Fruit fly (Drosophila melanogaster) whole organism, embryonic: ENCODE data around the gene ETHR.

Experiments used
- Ada2b ChIP-seq: fragments of 200-800 bp; sonication (Bioruptor generic); IDR thresholded peaks from 2 replicates; pipeline ENCODE4 v1.3.6; 2022; ENCODE audit warnings: missing biosample characterization, missing genetic modification characterization
- Atf-2 ChIP-seq: fragments of 200-800 bp; sonication (Bioruptor generic); optimal IDR thresholded peaks from 2 replicates; lab custom pipeline; 2016; ENCODE audit warnings: missing biosample characterization, missing genetic modification characterization
- CG1024 ChIP-seq: fragments of 200-800 bp; sonication (Bioruptor generic); IDR thresholded peaks from 2 replicates; pipeline ENCODE4 v1.3.6; 2022; ENCODE audit warnings: missing biosample characterization, missing genetic modification characterization
- CG10565 ChIP-seq: fragments of 200-800 bp; sonication (Bioruptor generic); optimal IDR thresholded peaks from 3 replicates; lab custom pipeline; 2016; ENCODE audit warnings: missing biosample characterization, mild to moderate bottlenecking, missing genetic modification characterization
- CG11093 ChIP-seq: fragments of 200-800 bp; sonication (Bioruptor generic); IDR thresholded peaks from 3 replicates; pipeline ENCODE4 v1.3.6; 2022; ENCODE audit warnings: missing biosample characterization, missing genetic modification characterization
- CG12104 ChIP-seq: fragments of 200-800 bp; sonication (Bioruptor generic); optimal IDR thresholded peaks from 3 replicates; lab custom pipeline; 2016; ENCODE audit warnings: missing biosample characterization, missing genetic modification characterization
- CG12299 ChIP-seq: fragments of 200-800 bp; sonication (Bioruptor generic); optimal IDR thresholded peaks from 2 replicates; lab custom pipeline; 2018; ENCODE audit warnings: missing biosample characterization, mild to moderate bottlenecking, missing genetic modification characterization
- CG12942 ChIP-seq: fragments of 200-800 bp; sonication (Bioruptor generic); optimal IDR thresholded peaks from 3 replicates; lab custom pipeline; 2016; ENCODE audit warnings: missing biosample characterization, missing genetic modification characterization
- CG15601 ChIP-seq: fragments of 200-800 bp; sonication (Bioruptor generic); optimal IDR thresholded peaks from 3 replicates; lab custom pipeline; 2019; ENCODE audit warnings: missing biosample characterization, mild to moderate bottlenecking, missing genetic modification characterization, moderate library complexity
- CG1603 ChIP-seq: fragments of 200-800 bp; sonication (Bioruptor generic); optimal IDR thresholded peaks from 2 replicates; lab custom pipeline; 2019; ENCODE audit warnings: missing biosample characterization, mild to moderate bottlenecking, missing genetic modification characterization, moderate library complexity
- CG16813 ChIP-seq: fragments of 200-800 bp; sonication (Bioruptor generic); IDR thresholded peaks from 3 replicates; pipeline ENCODE4 v1.3.6; 2022; ENCODE audit warnings: missing biosample characterization, missing genetic modification characterization; ENCODE audit not compliant: partially characterized antibody
- CG16863 ChIP-seq: fragments of 200-800 bp; sonication (Bioruptor generic); optimal IDR thresholded peaks from 3 replicates; lab custom pipeline; 2016; ENCODE audit warnings: missing biosample characterization, missing genetic modification characterization
- CG17568 ChIP-seq: fragments of 200-800 bp; sonication (Bioruptor generic); optimal IDR thresholded peaks from 2 replicates; lab custom pipeline; 2018; ENCODE audit warnings: missing biosample characterization, mild to moderate bottlenecking, missing genetic modification characterization, moderate library complexity
- CG2199 ChIP-seq: fragments of 200-800 bp; sonication (Bioruptor generic); IDR thresholded peaks from 3 replicates; pipeline ENCODE4 v1.3.6; 2022; ENCODE audit warnings: missing biosample characterization, missing genetic modification characterization
- CG34224 ChIP-seq: fragments of 200-800 bp; sonication (Bioruptor generic); IDR thresholded peaks from 3 replicates; pipeline ENCODE4 v1.3.6; 2022; ENCODE audit warnings: missing biosample characterization, missing genetic modification characterization; ENCODE audit not compliant: partially characterized antibody
- CG3838 ChIP-seq: fragments of 200-800 bp; sonication (Bioruptor generic); optimal IDR thresholded peaks from 3 replicates; lab custom pipeline; 2016; ENCODE audit warnings: missing biosample characterization, missing genetic modification characterization
- CG3995 ChIP-seq: fragments of 200-800 bp; sonication (Bioruptor generic); optimal IDR thresholded peaks from 3 replicates; lab custom pipeline; 2016; ENCODE audit warnings: missing biosample characterization, missing genetic modification characterization
- CG4424 ChIP-seq: fragments of 200-800 bp; sonication (Bioruptor generic); optimal IDR thresholded peaks from 3 replicates; lab custom pipeline; 2016; ENCODE audit warnings: missing biosample characterization, missing genetic modification characterization
- CG6654 ChIP-seq: fragments of 200-800 bp; sonication (Bioruptor generic); optimal IDR thresholded peaks from 2 replicates; lab custom pipeline; 2017; ENCODE audit warnings: missing biosample characterization, mild to moderate bottlenecking, missing genetic modification characterization
- CG6765 ChIP-seq: fragments of 200-800 bp; sonication (Bioruptor generic); optimal IDR thresholded peaks from 3 replicates; lab custom pipeline; 2017; ENCODE audit warnings: missing biosample characterization, mild to moderate bottlenecking, missing genetic modification characterization
- CG7357 ChIP-seq: fragments of 200-800 bp; sonication (Bioruptor generic); IDR thresholded peaks from 3 replicates; pipeline ENCODE4 v1.3.6; 2022; ENCODE audit warnings: missing biosample characterization, missing genetic modification characterization
- CG7556 ChIP-seq: fragments of 200-800 bp; sonication (Bioruptor generic); optimal IDR thresholded peaks from 2 replicates; lab custom pipeline; 2017; ENCODE audit warnings: missing biosample characterization, mild to moderate bottlenecking, missing genetic modification characterization
- CG7745 ChIP-seq: fragments of 200-800 bp; sonication (Bioruptor generic); optimal IDR thresholded peaks from 2 replicates; lab custom pipeline; 2018; ENCODE audit warnings: missing biosample characterization, mild to moderate bottlenecking, missing genetic modification characterization, moderate library complexity
- CG7786 ChIP-seq: fragments of 200-800 bp; sonication (Bioruptor generic); optimal IDR thresholded peaks from 2 replicates; lab custom pipeline; 2016; ENCODE audit warnings: missing biosample characterization, missing genetic modification characterization
- CG7963 ChIP-seq: fragments of 200-800 bp; sonication (Bioruptor generic); IDR thresholded peaks from 3 replicates; pipeline ENCODE4 v1.3.6; 2022; ENCODE audit warnings: missing biosample characterization, missing genetic modification characterization; ENCODE audit not compliant: partially characterized antibody
- CG8944 ChIP-seq: fragments of 200-800 bp; sonication (Bioruptor generic); optimal IDR thresholded peaks from 3 replicates; lab custom pipeline; 2016; ENCODE audit warnings: missing biosample characterization, missing genetic modification characterization
- CG9215 ChIP-seq: fragments of 200-800 bp; sonication (Bioruptor generic); IDR thresholded peaks from 2 replicates; pipeline ENCODE4 v1.3.6; 2022; ENCODE audit warnings: missing biosample characterization, missing genetic modification characterization
- Dad ChIP-seq: fragments of 200-800 bp; sonication (Bioruptor generic); optimal IDR thresholded peaks from 3 replicates; lab custom pipeline; 2016; ENCODE audit warnings: missing biosample characterization, missing genetic modification characterization
- Dbx ChIP-seq: fragments of 200-800 bp; sonication (Bioruptor generic); IDR thresholded peaks from 3 replicates; pipeline ENCODE4 v1.3.6; 2022; ENCODE audit warnings: missing biosample characterization, missing genetic modification characterization
- Dll ChIP-seq: fragments of 200-800 bp; sonication (Bioruptor generic); IDR thresholded peaks from 4 replicates; pipeline ENCODE4 v1.3.6; 2022; ENCODE audit warnings: missing biosample characterization, missing genetic modification characterization; ENCODE audit not compliant: partially characterized antibody
- GATAe ChIP-seq: fragments of 200-800 bp; sonication (Bioruptor generic); conservative IDR thresholded peaks from 2 replicates; pipeline ENCODE4 v1.3.6; 2022; ENCODE audit warnings: missing biosample characterization, missing genetic modification characterization
- Hand ChIP-seq: fragments of 200-800 bp; sonication (Bioruptor generic); optimal IDR thresholded peaks from 2 replicates; lab custom pipeline; 2017; ENCODE audit warnings: mild to moderate bottlenecking, missing biosample characterization, missing genetic modification reagents, missing genetic modification characterization
- Hsf ChIP-seq: fragments of 200-800 bp; sonication (Bioruptor generic); optimal IDR thresholded peaks from 3 replicates; lab custom pipeline; 2016; ENCODE audit warnings: missing biosample characterization, missing genetic modification characterization
- Oaz ChIP-seq: fragments of 200-800 bp; sonication (Bioruptor generic); IDR thresholded peaks from 2 replicates; pipeline ENCODE4 v1.3.6; 2022; ENCODE audit warnings: missing biosample characterization, missing genetic modification characterization
- Optix ChIP-seq: fragments of 200-800 bp; sonication (Bioruptor generic); IDR thresholded peaks from 3 replicates; pipeline ENCODE4 v1.3.6; 2022; ENCODE audit warnings: missing biosample characterization, missing genetic modification characterization
- Scr ChIP-seq: fragments of 200-800 bp; sonication (Bioruptor generic); IDR thresholded peaks from 2 replicates; pipeline ENCODE4 v1.3.6; 2022; ENCODE audit warnings: missing biosample characterization, missing genetic modification characterization; ENCODE audit not compliant: partially characterized antibody
- Sox100B ChIP-seq: fragments of 200-800 bp; sonication (Bioruptor generic); optimal IDR thresholded peaks from 3 replicates; lab custom pipeline; 2018; ENCODE audit warnings: missing biosample characterization, mild to moderate bottlenecking, missing genetic modification characterization
- Ssrp ChIP-seq: fragments of 200-800 bp; sonication (Bioruptor generic); optimal IDR thresholded peaks from 2 replicates; lab custom pipeline; 2018; ENCODE audit warnings: missing biosample characterization, mild to moderate bottlenecking, missing genetic modification characterization, moderate library complexity
- chn ChIP-seq: fragments of 200-800 bp; sonication (Bioruptor generic); optimal IDR thresholded peaks from 2 replicates; lab custom pipeline; 2016; ENCODE audit warnings: missing biosample characterization, missing genetic modification characterization
- eve ChIP-seq, 2 experiments: fragments of >200 bp; optimal IDR thresholded peaks; 2 replicates each; lab custom pipeline; 2017; ENCODE audit warnings: missing biosample characterization in 2 of 2, missing genetic modification characterization in 2 of 2
- hb ChIP-seq: fragments of 200-800 bp; sonication (Bioruptor generic); IDR thresholded peaks from 3 replicates; pipeline ENCODE4 v1.3.6; 2022; ENCODE audit warnings: missing biosample characterization, missing genetic modification characterization; ENCODE audit not compliant: partially characterized antibody
- jigr1 ChIP-seq: fragments of 200-800 bp; sonication (Bioruptor generic); IDR thresholded peaks from 3 replicates; pipeline ENCODE4 v1.3.6; 2022; ENCODE audit warnings: missing biosample characterization, missing genetic modification characterization
- mam ChIP-seq: fragments of 200-800 bp; sonication (Bioruptor generic); optimal IDR thresholded peaks from 3 replicates; lab custom pipeline; 2016; ENCODE audit warnings: missing biosample characterization, missing genetic modification characterization
- nerfin-2 ChIP-seq: fragments of 200-800 bp; sonication (Bioruptor generic); IDR thresholded peaks from 2 replicates; pipeline ENCODE4 v1.3.6; 2022; ENCODE audit warnings: missing biosample characterization, missing genetic modification characterization; ENCODE audit not compliant: partially characterized antibody
- nmo ChIP-seq: fragments of 200-800 bp; sonication (Bioruptor generic); optimal IDR thresholded peaks from 2 replicates; lab custom pipeline; 2018; ENCODE audit warnings: missing biosample characterization, mild to moderate bottlenecking, missing genetic modification characterization, moderate library complexity
- p53 ChIP-seq: fragments of 200-800 bp; sonication (Bioruptor generic); optimal IDR thresholded peaks from 2 replicates; lab custom pipeline; 2016; ENCODE audit warnings: missing biosample characterization, missing genetic modification characterization
- pzg ChIP-seq: fragments of 200-800 bp; sonication (Bioruptor generic); optimal IDR thresholded peaks from 3 replicates; lab custom pipeline; 2018; ENCODE audit warnings: missing biosample characterization, mild to moderate bottlenecking, missing genetic modification characterization, moderate library complexity
- tgo ChIP-seq: fragments of 200-800 bp; sonication (Bioruptor generic); IDR thresholded peaks from 3 replicates; pipeline ENCODE4 v1.3.6; 2022; ENCODE audit warnings: missing biosample characterization, missing genetic modification characterization
- tio ChIP-seq: fragments of 200-800 bp; sonication (Bioruptor generic); optimal IDR thresholded peaks from 2 replicates; lab custom pipeline; 2017; ENCODE audit warnings: missing biosample characterization, missing genetic modification characterization, inconsistent platforms
- trh ChIP-seq: fragments of 200-800 bp; sonication (Bioruptor generic); optimal IDR thresholded peaks from 2 replicates; lab custom pipeline; 2016; ENCODE audit warnings: missing biosample characterization, missing genetic modification characterization
- usp ChIP-seq: fragments of >200 bp; optimal IDR thresholded peaks from 2 replicates; lab custom pipeline; 2017; ENCODE audit warnings: missing biosample characterization, missing genetic modification characterization

ETHR gene

DNA sequence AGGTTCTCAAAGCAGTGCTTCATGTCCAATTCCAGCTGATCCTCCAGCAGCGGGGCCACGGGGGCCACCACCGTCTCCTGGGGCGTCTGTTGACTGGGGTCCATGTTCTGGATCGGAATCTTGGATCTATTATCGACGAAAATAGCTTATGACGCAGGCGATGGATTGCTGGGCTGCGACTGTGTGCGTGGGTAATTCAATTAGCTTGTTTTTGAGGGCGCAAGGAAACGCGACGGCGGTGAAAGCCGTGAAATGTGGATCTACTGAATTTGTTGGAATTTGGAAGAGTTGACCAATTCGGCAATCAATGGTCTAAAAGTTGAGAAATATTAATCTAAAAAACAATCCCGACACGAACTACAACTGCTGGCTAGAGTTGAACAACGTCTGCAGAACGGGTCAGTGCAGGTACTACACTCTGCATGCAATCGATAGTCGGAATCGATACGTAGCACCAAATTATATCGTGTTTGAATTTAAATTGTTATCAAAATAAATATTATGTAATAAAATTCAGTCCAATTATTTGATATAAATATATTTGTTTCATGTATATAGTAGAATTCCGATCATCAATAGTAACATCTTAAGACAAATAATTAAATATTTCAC lies 26.7 kb downstream of the ETHR start, which contains the start of gene CG3308 (continued):
- no peak for TF ChIP-seq Hand
- TF ChIP-seq mam (GFP tag; lab: Kevin White, UChicago), result peak; percentile 64
- peak; percentile 70 for TF ChIP-seq CG1603 (tag; lab: Kevin White, UChicago)
- TF ChIP-seq p53 (GFP tag; lab: Kevin White, UChicago), result no peak
- TF ChIP-seq Optix (GFP tag; lab: Robert Waterston, UW), result no peak
- TF ChIP-seq CG6654 (GFP tag; lab: Kevin White, UChicago), result no peak
- no peak for TF ChIP-seq trh (GFP tag; lab: Kevin White, UChicago)
- TF ChIP-seq tio, result no peak
- TF ChIP-seq CG34224, result peak; percentile 83
- TF ChIP-seq Dad (GFP tag; lab: Kevin White, UChicago), result peak; percentile 45
- TF ChIP-seq hb (GFP tag; lab: Robert Waterston, UW), result peak; percentile 68
- TF ChIP-seq CG9215, result no peak
- TF ChIP-seq CG7963 (GFP tag; lab: Robert Waterston, UW), result peak; percentile 75
- TF ChIP-seq Atf-2, result no peak
- peak; percentile 60; the same call in 2 of the 3 replicates for TF ChIP-seq Dbx
- TF ChIP-seq CG3995 (GFP tag; lab: Kevin White, UChicago), result peak; percentile 23
- TF ChIP-seq CG10565, result no peak
- TF ChIP-seq CG6765 (GFP tag; lab: Kevin White, UChicago), result no peak
- TF ChIP-seq Dll (GFP tag; lab: Robert Waterston, UW), result peak; percentile 81
- no peak for TF ChIP-seq CG2199 (GFP tag; lab: Robert Waterston, UW)
- peak; percentile 74 for TF ChIP-seq nerfin-2 (GFP tag; lab: Robert Waterston, UW)
- no peak for TF ChIP-seq CG1024 (GFP tag; lab: Robert Waterston, UW)
- TF ChIP-seq CG12104, result no peak
- no peak for TF ChIP-seq CG3838
- peak; percentile 82 for TF ChIP-seq Scr (GFP tag; lab: Robert Waterston, UW)
- no peak for TF ChIP-seq CG16863
- peak; percentile 15 for TF ChIP-seq CG12942
- TF ChIP-seq Ssrp (tag; lab: Kevin White, UChicago), result no peak
- peak; percentile 37 for TF ChIP-seq nmo (GFP tag; lab: Kevin White, UChicago)
- TF ChIP-seq eve (GFP tag; optimal IDR thresholded peaks at IDR 0.05; lab: Kevin White, UChicago), result no peak
- TF ChIP-seq Oaz (GFP tag; lab: Robert Waterston, UW), result no peak
- TF ChIP-seq tgo (GFP tag; lab: Robert Waterston, UW), result no peak
- TF ChIP-seq CG8944 (GFP tag; lab: Kevin White, UChicago), result no peak
- TF ChIP-seq CG7745 (tag; lab: Kevin White, UChicago), result no peak
- no peak for TF ChIP-seq Ada2b (GFP tag; lab: Robert Waterston, UW)
- peak; percentile 23 for TF ChIP-seq CG4424 (GFP tag; lab: Kevin White, UChicago)
- no peak for TF ChIP-seq chn (GFP tag; lab: Kevin White, UChicago)
- TF ChIP-seq GATAe (GFP tag; lab: Robert Waterston, UW), result no peak
- peak; percentile 84 for TF ChIP-seq CG16813 (GFP tag; lab: Robert Waterston, UW)
- TF ChIP-seq jigr1 (GFP tag; lab: Robert Waterston, UW), result no peak
- TF ChIP-seq CG7357 (GFP tag; lab: Robert Waterston, UW), result no peak
- TF ChIP-seq CG12299 (tag; lab: Kevin White, UChicago), result no peak
- TF ChIP-seq usp, result no peak
- peak; percentile 2 for TF ChIP-seq CG7786 (GFP tag; lab: Kevin White, UChicago)
- TF ChIP-seq pzg (GFP tag; lab: Kevin White, UChicago), result peak; percentile 90
- TF ChIP-seq CG15601, result peak; percentile 16
- no peak for TF ChIP-seq CG17568 (GFP tag; lab: Kevin White, UChicago)
- peak; percentile 31 for TF ChIP-seq CG7556 (GFP tag; lab: Kevin White, UChicago)
- TF ChIP-seq CG11093 (GFP tag; lab: Robert Waterston, UW), result no peak
- peak; percentile 9 for TF ChIP-seq Hsf (GFP tag; lab: Kevin White, UChicago)
- TF ChIP-seq Sox100B (GFP tag; lab: Kevin White, UChicago), result no peak
